Worm (Caenorhabditis elegans) whole organism, mixed stage, embryonic: Measurements from ENCODE around the gene sdz-13.

ENCODE experiments used
- M03D4.4 ChIP-seq: sonication (generic microtip); optimal IDR thresholded peaks from 2 replicates; lab custom pipeline; 2017; ENCODE audit warnings: mild to moderate bottlenecking, missing genetic modification characterization, missing compliant biosample characterization
- blmp-1 ChIP-seq: fragments of 150-350 bp; optimal IDR thresholded peaks from 2 replicates; lab custom pipeline; 2014; ENCODE audit warnings: missing biosample characterization, missing genetic modification characterization
- ceh-39 ChIP-seq: fragments of 150-350 bp; optimal IDR thresholded peaks from 2 replicates; lab custom pipeline; 2014; ENCODE audit warnings: missing biosample characterization, missing genetic modification characterization
- ceh-43 ChIP-seq: fragments of 200-800 bp; sonication (Bioruptor generic); optimal IDR thresholded peaks from 2 replicates; lab custom pipeline; 2018; ENCODE audit warnings: mild to moderate bottlenecking, missing genetic modification characterization, moderate library complexity, missing compliant biosample characterization
- ceh-83 ChIP-seq: fragments of 200-800 bp; sonication (Bioruptor generic); optimal IDR thresholded peaks from 2 replicates; lab custom pipeline; 2018; ENCODE audit warnings: mild to moderate bottlenecking, missing genetic modification characterization, missing compliant biosample characterization
- ces-1 ChIP-seq: fragments of 150-350 bp; optimal IDR thresholded peaks from 2 replicates; lab custom pipeline; 2014; ENCODE audit warnings: missing biosample characterization, missing genetic modification reagents, missing genetic modification characterization
- cnd-1 ChIP-seq: fragments of 200-800 bp; sonication (Bioruptor generic); optimal IDR thresholded peaks from 2 replicates; lab custom pipeline; 2018; ENCODE audit warnings: mild to moderate bottlenecking, missing genetic modification characterization, missing compliant biosample characterization
- drap-1 ChIP-seq: fragments of 200-800 bp; sonication (Bioruptor generic); optimal IDR thresholded peaks from 3 replicates; lab custom pipeline; 2018; ENCODE audit warnings: mild to moderate bottlenecking, missing genetic modification characterization, missing compliant biosample characterization
- elt-1 ChIP-seq: sonication (generic microtip); optimal IDR thresholded peaks from 2 replicates; lab custom pipeline; 2017; ENCODE audit warnings: missing genetic modification characterization, mild to moderate bottlenecking, missing compliant biosample characterization, antibody characterized with exemption, moderate library complexity, borderline replicate concordance; ENCODE audit not compliant: insufficient read depth
- elt-3 ChIP-seq: fragments of 150-350 bp; optimal IDR thresholded peaks from 2 replicates; lab custom pipeline; 2014; ENCODE audit warnings: missing biosample characterization, missing genetic modification characterization
- flh-1 ChIP-seq: fragments of 200-800 bp; sonication (Bioruptor generic); optimal IDR thresholded peaks from 2 replicates; lab custom pipeline; 2018; ENCODE audit warnings: mild to moderate bottlenecking, missing genetic modification characterization, moderate library complexity, missing compliant biosample characterization
- ham-2 ChIP-seq: fragments of 200-800 bp; sonication (Bioruptor generic); optimal IDR thresholded peaks from 2 replicates; lab custom pipeline; 2018; ENCODE audit warnings: mild to moderate bottlenecking, missing genetic modification characterization, missing compliant biosample characterization
- lin-13 ChIP-seq: fragments of 150-350 bp; optimal IDR thresholded peaks from 2 replicates; lab custom pipeline; 2014; ENCODE audit warnings: missing biosample characterization, missing genetic modification characterization
- lin-32 ChIP-seq: fragments of 200-800 bp; sonication (Bioruptor generic); optimal IDR thresholded peaks from 2 replicates; lab custom pipeline; 2018; ENCODE audit warnings: mild to moderate bottlenecking, missing genetic modification characterization, missing compliant biosample characterization
- mab-5 ChIP-seq: fragments of 150-350 bp; optimal IDR thresholded peaks from 2 replicates; lab custom pipeline; 2014; ENCODE audit warnings: missing biosample characterization, missing genetic modification characterization
- mep-1 ChIP-seq: fragments of 150-350 bp; optimal IDR thresholded peaks from 2 replicates; lab custom pipeline; 2017; ENCODE audit warnings: missing biosample characterization, missing genetic modification reagents, missing genetic modification characterization, inconsistent platforms
- mls-2 ChIP-seq: sonication (generic microtip); optimal IDR thresholded peaks from 2 replicates; lab custom pipeline; 2016; ENCODE audit warnings: mild to moderate bottlenecking, missing genetic modification characterization, moderate library complexity, missing compliant biosample characterization
- nhr-12 ChIP-seq: fragments of 150-350 bp; optimal IDR thresholded peaks from 2 replicates; lab custom pipeline; 2014; ENCODE audit warnings: missing biosample characterization, missing genetic modification characterization
- nhr-2 ChIP-seq: fragments of 150-350 bp; optimal IDR thresholded peaks from 2 replicates; lab custom pipeline; 2014; ENCODE audit warnings: missing biosample characterization, missing genetic modification characterization
- nhr-237 ChIP-seq: fragments of 150-350 bp; optimal IDR thresholded peaks from 2 replicates; lab custom pipeline; 2014; ENCODE audit warnings: missing biosample characterization, missing genetic modification characterization
- nhr-28 ChIP-seq: fragments of 150-350 bp; optimal IDR thresholded peaks from 2 replicates; lab custom pipeline; 2014; ENCODE audit warnings: missing biosample characterization, missing genetic modification characterization
- nhr-76 ChIP-seq: sonication (generic microtip); optimal IDR thresholded peaks from 2 replicates; lab custom pipeline; 2017; ENCODE audit warnings: missing biosample characterization, missing genetic modification characterization
- pha-4 ChIP-seq: fragments of 150-350 bp; optimal IDR thresholded peaks from 2 replicates; lab custom pipeline; 2018; ENCODE audit warnings: missing biosample characterization, missing genetic modification reagents, missing genetic modification characterization
- sem-2 ChIP-seq: fragments of 200-800 bp; sonication (Bioruptor generic); optimal IDR thresholded peaks from 2 replicates; lab custom pipeline; 2018; ENCODE audit warnings: mild to moderate bottlenecking, missing genetic modification characterization, missing compliant biosample characterization
- snpc-4 ChIP-seq: fragments of 150-350 bp; optimal IDR thresholded peaks from 2 replicates; lab custom pipeline; 2014; ENCODE audit warnings: missing biosample characterization, missing genetic modification characterization
- sptf-1 ChIP-seq: sonication (generic microtip); optimal IDR thresholded peaks from 2 replicates; lab custom pipeline; 2017; ENCODE audit warnings: mild to moderate bottlenecking, missing genetic modification characterization, moderate library complexity, missing compliant biosample characterization
- tbx-8 ChIP-seq: fragments of 200-800 bp; sonication (Bioruptor generic); optimal IDR thresholded peaks from 2 replicates; lab custom pipeline; 2018; ENCODE audit warnings: mild to moderate bottlenecking, missing genetic modification characterization, moderate library complexity, missing compliant biosample characterization
- unc-120 ChIP-seq: sonication (generic microtip); optimal IDR thresholded peaks from 2 replicates; lab custom pipeline; 2017; ENCODE audit warnings: missing genetic modification characterization, missing compliant biosample characterization; ENCODE audit not compliant: poor library complexity, severe bottlenecking
- unc-39 ChIP-seq: fragments of 150-350 bp; optimal IDR thresholded peaks from 2 replicates; lab custom pipeline; 2014; ENCODE audit warnings: missing biosample characterization, missing genetic modification characterization
- unc-62 ChIP-seq: fragments of 150-350 bp; optimal IDR thresholded peaks from 2 replicates; lab custom pipeline; 2014; ENCODE audit warnings: missing biosample characterization, missing genetic modification reagents, missing genetic modification characterization
- zip-8 ChIP-seq: fragments of 150-350 bp; optimal IDR thresholded peaks from 2 replicates; lab custom pipeline; 2014; ENCODE audit warnings: missing biosample characterization, missing genetic modification characterization
- ztf-11 ChIP-seq: fragments of 150-350 bp; optimal IDR thresholded peaks from 2 replicates; lab custom pipeline; 2014; ENCODE audit warnings: missing biosample characterization, missing genetic modification characterization

The sdz-13 gene

DNA sequence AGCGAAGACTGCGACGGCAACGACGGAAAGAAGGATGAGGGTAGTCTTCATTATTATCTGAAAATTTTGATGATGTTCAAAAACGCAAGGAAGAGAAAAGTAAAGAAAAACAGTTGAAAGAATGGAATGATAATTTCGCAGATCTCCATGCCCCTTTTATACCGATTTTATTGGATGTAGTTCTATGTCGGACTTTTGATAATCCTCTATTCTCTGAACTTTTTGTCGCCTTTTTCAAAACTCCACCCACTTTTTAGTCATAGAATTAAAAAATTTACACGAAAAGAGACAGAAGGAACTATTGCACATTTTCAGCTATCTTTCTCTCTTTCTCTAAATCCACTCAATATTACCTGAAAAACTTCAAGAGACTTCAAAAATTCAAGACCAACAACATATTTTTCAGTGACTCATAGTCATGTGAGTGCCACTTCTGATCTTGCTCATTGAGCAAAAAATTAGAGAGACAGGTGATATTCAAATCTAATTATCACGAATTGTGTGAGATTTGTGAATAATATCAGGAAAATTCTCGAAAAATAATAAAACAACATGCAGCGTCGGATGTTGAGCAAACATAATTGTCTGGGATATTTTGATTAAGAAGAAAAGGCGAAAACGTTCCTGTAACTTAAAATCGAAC, 10.5 kb upstream of the sdz-13 start, which contains the start of gene F13E9.15:
TSS of gene F13E9.15 (minus strand) at position 51 of the 643 bp plus-strand sequence.
- no peak for TF ChIP-seq elt-1
- no peak for TF ChIP-seq M03D4.4 (tag; lab: Kevin White, UChicago)
- TF ChIP-seq lin-13 (tag; lab: Kevin White, UChicago): no peak
- no peak for TF ChIP-seq nhr-237 (tag; lab: Kevin White, UChicago)
- no peak for TF ChIP-seq ceh-43 (GFP tag; lab: Kevin White, UChicago)
- no peak for TF ChIP-seq cnd-1 (tag; lab: Kevin White, UChicago)
- TF ChIP-seq mep-1: no peak
- TF ChIP-seq drap-1 (GFP tag; lab: Kevin White, UChicago): no peak
- TF ChIP-seq sem-2: no peak
- no peak for TF ChIP-seq elt-3 (tag; lab: Kevin White, UChicago)
- no peak for TF ChIP-seq blmp-1 (tag; lab: Kevin White, UChicago)
- TF ChIP-seq tbx-8: no peak
- TF ChIP-seq sptf-1 (tag; lab: Kevin White, UChicago): no peak
- TF ChIP-seq ceh-39 (tag; lab: Kevin White, UChicago): no peak
- no peak for TF ChIP-seq ceh-83 (GFP tag; lab: Kevin White, UChicago)
- TF ChIP-seq nhr-28: no peak
- TF ChIP-seq flh-1: no peak
- no peak for TF ChIP-seq unc-39 (tag; lab: Kevin White, UChicago)
- no peak for TF ChIP-seq nhr-76 (tag; lab: Kevin White, UChicago)
- no peak for TF ChIP-seq zip-8 (tag; lab: Kevin White, UChicago)

ce11 chrIV:10887285-10887684, 7.8 kb upstream of the sdz-13 start, which contains the start of gene F13E9.16:
TSS of gene F13E9.16 (minus strand) at chrIV:10887385.
- TF ChIP-seq ceh-39 (tag; lab: Kevin White, UChicago) (no peak), ham-2 (GFP tag; lab: Kevin White, UChicago) (no peak), flh-1 (no peak), ceh-43 (GFP tag; lab: Kevin White, UChicago) (no peak), blmp-1 (tag; lab: Kevin White, UChicago) (no peak), ceh-83 (GFP tag; lab: Kevin White, UChicago) (no peak), zip-8 (tag; lab: Kevin White, UChicago) (no peak), sem-2 (no peak), lin-13 (tag; lab: Kevin White, UChicago) (no peak), ztf-11 (no peak), nhr-12 (tag; lab: Kevin White, UChicago) (no peak), snpc-4 (tag; lab: Kevin White, UChicago) (no peak), nhr-2 (tag; lab: Kevin White, UChicago) (no peak), nhr-76 (tag; lab: Kevin White, UChicago) (no peak), elt-1 (no peak), drap-1 (GFP tag; lab: Kevin White, UChicago) (no peak)

DNA sequence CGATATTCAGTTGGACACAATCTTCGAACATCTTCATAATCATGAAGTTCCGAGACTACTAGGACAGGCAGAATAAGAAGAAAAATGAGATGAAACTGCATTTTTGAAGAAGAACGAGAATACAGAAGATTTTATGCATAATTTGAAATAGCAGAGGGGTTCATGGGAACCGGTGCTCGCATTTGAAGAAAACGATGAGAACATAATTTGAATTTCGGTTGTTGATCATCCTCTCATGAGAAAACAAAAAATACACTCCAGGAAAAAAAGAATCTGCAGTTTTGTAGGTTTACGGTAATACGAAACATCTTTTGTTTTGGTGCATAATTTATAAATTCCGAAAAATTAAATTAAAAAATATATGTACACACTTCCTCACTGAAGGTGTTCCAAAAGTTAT, 6.5 kb upstream of the sdz-13 start, which contains the start of gene srlf-11:
TSS of gene srlf-11 (minus strand) at position 101 of the 400 bp plus-strand sequence.
- no peak for TF ChIP-seq unc-120 (tag; lab: Kevin White, UChicago)
- TF ChIP-seq ham-2 (GFP tag; lab: Kevin White, UChicago): no peak
- TF ChIP-seq mls-2 (tag; lab: Kevin White, UChicago): no peak
- TF ChIP-seq unc-62: no peak
- no peak for TF ChIP-seq mep-1
- no peak for TF ChIP-seq lin-13 (tag; lab: Kevin White, UChicago)
- no peak for TF ChIP-seq ztf-11
- no peak for TF ChIP-seq cnd-1 (tag; lab: Kevin White, UChicago)
- no peak for TF ChIP-seq sem-2
- TF ChIP-seq nhr-237 (tag; lab: Kevin White, UChicago): no peak
- no peak for TF ChIP-seq ces-1
- TF ChIP-seq snpc-4 (tag; lab: Kevin White, UChicago): no peak
- TF ChIP-seq mab-5 (tag; lab: Kevin White, UChicago): no peak
- no peak for TF ChIP-seq pha-4 (tag; lab: Kevin White, UChicago)
- TF ChIP-seq lin-32: no peak
- no peak for TF ChIP-seq ceh-39 (tag; lab: Kevin White, UChicago)

ce11 chrIV:10884263-10884662, 4.8 kb upstream of the sdz-13 start, which contains the start of gene F13E9.5:
TSS of gene F13E9.5 (minus strand) at chrIV:10884363.
- TF ChIP-seq pha-4 (tag; lab: Kevin White, UChicago) (no peak), sem-2 (no peak)
